Worm (Caenorhabditis elegans): Measurements from ENCODE around the gene msrp-7.

Gene msrp-7

ce11 chrII:10820679-10821078 lies 9.9 kb downstream of the msrp-7 start, which contains the start of gene ech-4:
ech-4 (plus strand) TSS chrII:10821031.
- TF ChIP-seq Y48G9A.11 (GFP tag; IDR thresholded peaks at IDR 0.05) (no peak), lin-38 (GFP tag; IDR thresholded peaks at IDR 0.05) (peak; percentile 17; the same call in 1 of the 2 replicates), vab-7 (GFP tag; IDR thresholded peaks at IDR 0.05) (no peak), dve-1 (tag; optimal IDR thresholded peaks at IDR 0.05; ENCODE audit: insufficient read depth) (no peak), nhr-28 (tag; optimal IDR thresholded peaks at IDR 0.05) (peak; percentile 56), hmg-1.1 (GFP tag; IDR thresholded peaks at IDR 0.05) (no peak), daf-16 (GFP tag; optimal IDR thresholded peaks at IDR 0.05) (no peak), daf-16 (tag; optimal IDR thresholded peaks at IDR 0.05) (peak; percentile 63), pqm-1 (tag; optimal IDR thresholded peaks at IDR 0.05) (peak; percentile 9), lin-15B (tag; optimal IDR thresholded peaks at IDR 0.05) (no peak)

ce11 chrII:10824046-10824445 lies 13.3 kb downstream of the msrp-7 start, which contains the start of the genes R06F6.12 and mix-1:
R06F6.12 (minus strand) TSS chrII:10824081.
mix-1 (plus strand) TSS chrII:10824246.
- no peak for TF ChIP-seq Y48G9A.11 (GFP tag; IDR thresholded peaks at IDR 0.05)
- peak; percentile 41 for TF ChIP-seq rbr-2 (tag; optimal IDR thresholded peaks at IDR 0.05)
- TF ChIP-seq Y5F2A.4 (GFP tag; optimal IDR thresholded peaks at IDR 0.05): no peak
- TF ChIP-seq nhr-11 (tag; optimal IDR thresholded peaks at IDR 0.05): no peak
- TF ChIP-seq madf-9 (GFP tag; conservative IDR thresholded peaks at IDR 0.05): no peak
- TF ChIP-seq nhr-41 (GFP tag; IDR thresholded peaks at IDR 0.05): no peak
- TF ChIP-seq Y75B8A.6 (GFP tag; IDR thresholded peaks at IDR 0.05): no peak
- TF ChIP-seq hlh-30 (tag; optimal IDR thresholded peaks at IDR 0.05; ENCODE audit: insufficient read depth): peak; percentile 75
- no peak for TF ChIP-seq gei-8 (GFP tag; optimal IDR thresholded peaks at IDR 0.05)
- TF ChIP-seq hif-1 (tag; optimal IDR thresholded peaks at IDR 0.05): peak in 1 of 2 experiments; percentile 6
- TF ChIP-seq daf-19 (GFP tag; conservative IDR thresholded peaks at IDR 0.05): no peak
- no peak for TF ChIP-seq F10B5.3 (tag; optimal IDR thresholded peaks at IDR 0.05)
- TF ChIP-seq nhr-25 (tag; optimal IDR thresholded peaks at IDR 0.05; ENCODE audit: borderline replicate concordance, insufficient read depth): no peak
- no peak for TF ChIP-seq ztf-11 (tag; optimal IDR thresholded peaks at IDR 0.05)
- TF ChIP-seq egl-27 (tag; optimal IDR thresholded peaks at IDR 0.05): no peak
- TF ChIP-seq nhr-111 (GFP tag; optimal IDR thresholded peaks at IDR 0.05): no peak
- TF ChIP-seq R02D3.7 (tag; optimal IDR thresholded peaks at IDR 0.05): no peak
- TF ChIP-seq ztf-7 (tag; optimal IDR thresholded peaks at IDR 0.05): no peak
- no peak for TF ChIP-seq ceh-20 (GFP tag; IDR thresholded peaks at IDR 0.05)
- TF ChIP-seq dve-1 (tag; optimal IDR thresholded peaks at IDR 0.05; ENCODE audit: insufficient read depth): peak; percentile 40
- TF ChIP-seq unc-39 (tag; optimal IDR thresholded peaks at IDR 0.05): no peak
- peak; percentile 22 for TF ChIP-seq hlh-11 (tag; optimal IDR thresholded peaks at IDR 0.05)
- TF ChIP-seq cey-2 (tag; optimal IDR thresholded peaks at IDR 0.05; ENCODE audit: borderline replicate concordance, insufficient read depth): no peak
- no peak for TF ChIP-seq ctbp-1 (GFP tag; IDR thresholded peaks at IDR 0.05)
- TF ChIP-seq nhr-42 (GFP tag; IDR thresholded peaks at IDR 0.05): no peak
- no peak for TF ChIP-seq Y105C5A.15 (GFP tag; IDR thresholded peaks at IDR 0.05)
- no peak for TF ChIP-seq spr-1 (tag; optimal IDR thresholded peaks at IDR 0.05)
- TF ChIP-seq lin-38 (GFP tag; IDR thresholded peaks at IDR 0.05): peak; percentile 73
- TF ChIP-seq tra-1 (GFP tag; IDR thresholded peaks at IDR 0.05): no peak
- no peak for TF ChIP-seq ceh-28 (tag; optimal IDR thresholded peaks at IDR 0.05)
- peak; percentile 10 to 83 for TF ChIP-seq lsy-2 (tag; optimal IDR thresholded peaks at IDR 0.05)
- TF ChIP-seq ceh-44 (GFP tag; IDR thresholded peaks at IDR 0.05): no peak
- no peak for TF ChIP-seq T20F7.1 (GFP tag; optimal IDR thresholded peaks at IDR 0.05)
- no peak for TF ChIP-seq nhr-48 (tag; optimal IDR thresholded peaks at IDR 0.05)
- no peak for TF ChIP-seq F37D6.2 (tag; optimal IDR thresholded peaks at IDR 0.05)
- peak; percentile 63 for TF ChIP-seq aha-1 (tag)
- no peak for TF ChIP-seq daf-16 (GFP tag; optimal IDR thresholded peaks at IDR 0.05)
- peak; percentile 47 for TF ChIP-seq daf-16 (tag; optimal IDR thresholded peaks at IDR 0.05)
- TF ChIP-seq zfp-2 (tag; optimal IDR thresholded peaks at IDR 0.05): no peak
- no peak for TF ChIP-seq lim-7 (GFP tag; IDR thresholded peaks at IDR 0.05)
- peak; percentile 79 for TF ChIP-seq mes-2 (tag; optimal IDR thresholded peaks at IDR 0.05; ENCODE audit: poor library complexity, severe bottlenecking)
- no peak for TF ChIP-seq daf-8 (GFP tag; IDR thresholded peaks at IDR 0.05)
- TF ChIP-seq mxl-2 (GFP tag; conservative IDR thresholded peaks at IDR 0.05): no peak
- TF ChIP-seq dpl-1 (GFP tag; optimal IDR thresholded peaks at IDR 0.05): peak; percentile 88

Data from whole organism, L4 larva.